Fruit fly (Drosophila melanogaster): Measurements from ENCODE around the gene Npc2b.

Gene Npc2b

dm6 chr3R:14088887-14089567 is at the start of gene Npc2b (continued):
- TF ChIP-seq fd96Cb (tag; optimal IDR thresholded peaks at IDR 0.05) (peak; percentile 17), CG10979 (tag; optimal IDR thresholded peaks at IDR 0.05) (peak; percentile 56), CG1602 (GFP tag; optimal IDR thresholded peaks at IDR 0.05) (peak; percentile 71), CG14441 (GFP tag; IDR thresholded peaks at IDR 0.05) (peak; percentile 20; the same call in 1 of the 2 replicates), Nf-YC (tag; optimal IDR thresholded peaks at IDR 0.05) (no peak), amos (GFP tag; IDR thresholded peaks at IDR 0.05; ENCODE audit: partially characterized antibody) (peak; percentile 80), CG11398 (GFP tag; optimal IDR thresholded peaks at IDR 0.05) (peak; percentile 1), crp (GFP tag; optimal IDR thresholded peaks at IDR 0.05) (no peak), Dp (GFP tag; optimal IDR thresholded peaks at IDR 0.05) (peak; percentile 43), HLH4C (GFP tag; IDR thresholded peaks at IDR 0.05; ENCODE audit: partially characterized antibody) (no peak), Awh (GFP tag; IDR thresholded peaks at IDR 0.05) (no peak), prd (optimal IDR thresholded peaks at IDR 0.05) (no peak), prd (GFP tag; IDR thresholded peaks at IDR 0.05) (peak; percentile 40; the same call in 1 of the 3 replicates), Hr3 (GFP tag; optimal IDR thresholded peaks at IDR 0.05) (peak; percentile 58), MBD-R2 (GFP tag; IDR thresholded peaks at IDR 0.05) (no peak), CG12071 (GFP tag; optimal IDR thresholded peaks at IDR 0.05) (peak; percentile 43), fu2 (GFP tag; optimal IDR thresholded peaks at IDR 0.05) (peak; percentile 53), Antp (GFP tag; optimal IDR thresholded peaks at IDR 0.05) (peak; percentile 33), kah (GFP tag; optimal IDR thresholded peaks at IDR 0.05) (no peak), nom (GFP tag; optimal IDR thresholded peaks at IDR 0.05) (peak; percentile 6), toy (GFP tag; IDR thresholded peaks at IDR 0.05) (no peak), CG5245 (GFP tag; optimal IDR thresholded peaks at IDR 0.05) (peak; percentile 54), ash1 (GFP tag; optimal IDR thresholded peaks at IDR 0.05) (peak; percentile 12), Pdp1 (GFP tag; optimal IDR thresholded peaks at IDR 0.05) (peak; percentile 54 to 86), CrebB (tag; optimal IDR thresholded peaks at IDR 0.05) (no peak), danr (GFP tag; IDR thresholded peaks at IDR 0.05) (0 out of 2 replicates have a peak, but pooled peaks have one; percentile 38), CG6791 (GFP tag; IDR thresholded peaks at IDR 0.05; ENCODE audit: partially characterized antibody) (peak; percentile 53; the same call in 1 of the 3 replicates), CG1233 (GFP tag; optimal IDR thresholded peaks at IDR 0.05) (peak; percentile 54), h (optimal IDR thresholded peaks at IDR 0.05) (no peak), CG5953 (GFP tag; IDR thresholded peaks at IDR 0.05) (no peak), sc (optimal IDR thresholded peaks at IDR 0.05) (no peak), sc (GFP tag; optimal IDR thresholded peaks at IDR 0.05) (peak; percentile 14), so (GFP tag; IDR thresholded peaks at IDR 0.05) (no peak), dmrt99B (tag; optimal IDR thresholded peaks at IDR 0.05) (peak; percentile 58), pan (optimal IDR thresholded peaks at IDR 0.05) (no peak), pan (GFP tag; optimal IDR thresholded peaks at IDR 0.05 in 1 of 2, IDR thresholded peaks at IDR 0.05 in 1 of 2) (no peak), Side (GFP tag; optimal IDR thresholded peaks at IDR 0.05) (peak; percentile 33), Neu2 (GFP tag; optimal IDR thresholded peaks at IDR 0.05; ENCODE audit: borderline replicate concordance) (no peak), CG2120 (GFP tag; optimal IDR thresholded peaks at IDR 0.05) (peak; percentile 74), ftz-f1 (GFP tag; optimal IDR thresholded peaks at IDR 0.05) (no peak), CG18476 (GFP tag; optimal IDR thresholded peaks at IDR 0.05) (no peak), p53 (GFP tag; optimal IDR thresholded peaks at IDR 0.05) (no peak), CG3407 (GFP tag; optimal IDR thresholded peaks at IDR 0.05) (peak; percentile 41), oc (tag; optimal IDR thresholded peaks at IDR 0.05) (no peak), CG6683 (GFP tag; optimal IDR thresholded peaks at IDR 0.05) (peak; percentile 23), pho (GFP tag; optimal IDR thresholded peaks at IDR 0.05) (peak; percentile 41), CG2129 (GFP tag; IDR thresholded peaks at IDR 0.05; ENCODE audit: partially characterized antibody) (no peak), ci (GFP tag; IDR thresholded peaks at IDR 0.05) (peak; percentile 55; the same call in 2 of the 3 replicates), ac (GFP tag; optimal IDR thresholded peaks at IDR 0.05) (no peak), CG9215 (GFP tag; IDR thresholded peaks at IDR 0.05) (no peak)

All from whole organism, embryonic.